Worm (Caenorhabditis elegans): ENCODE data around the gene ZK896.1.
A peak's percentile ranks its signal among the peaks of the same experiment; 100 is the strongest.

Gene ZK896.1

DNA sequence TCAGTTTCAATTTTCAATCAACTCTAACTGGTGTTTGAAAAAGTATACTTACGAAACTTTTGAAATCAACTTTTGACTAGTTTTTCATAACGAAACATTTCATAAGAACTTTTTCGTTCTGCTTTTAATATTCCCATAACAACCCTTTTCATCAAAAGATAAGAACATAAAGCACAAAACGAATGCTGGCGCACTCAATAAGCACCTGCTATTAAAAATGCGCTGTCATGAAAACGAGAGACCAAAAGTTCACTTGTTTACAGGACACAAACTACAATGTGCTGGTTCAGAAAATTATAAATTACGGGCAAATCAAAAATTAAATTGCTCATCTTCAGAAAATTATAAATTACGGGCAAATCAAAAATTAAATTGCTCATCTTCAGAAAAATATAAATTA, 15.9 kb upstream of the ZK896.1 start:
- TF ChIP-seq dmd-6 (GFP tag; IDR thresholded peaks at IDR 0.05) (peak; percentile 82), dmd-8 (GFP tag; IDR thresholded peaks at IDR 0.05) (no peak), dmd-9 (GFP tag; IDR thresholded peaks at IDR 0.05) (no peak), mxl-3 (GFP tag; optimal IDR thresholded peaks at IDR 0.05) (no peak), daf-16 (GFP tag; optimal IDR thresholded peaks at IDR 0.05) (no peak), daf-16 (tag; optimal IDR thresholded peaks at IDR 0.05) (peak; percentile 47), dve-1 (tag; optimal IDR thresholded peaks at IDR 0.05; ENCODE audit: insufficient read depth) (peak; percentile 66), zfp-3 (GFP tag; conservative IDR thresholded peaks at IDR 0.05) (no peak), hlh-11 (tag; optimal IDR thresholded peaks at IDR 0.05) (peak; percentile 4), nhr-28 (tag; optimal IDR thresholded peaks at IDR 0.05) (peak; percentile 64), aly-2 (tag; optimal IDR thresholded peaks at IDR 0.05) (no peak), nhr-48 (tag; optimal IDR thresholded peaks at IDR 0.05) (no peak), mes-2 (tag; optimal IDR thresholded peaks at IDR 0.05; ENCODE audit: poor library complexity, severe bottlenecking) (no peak), zip-11 (GFP tag; IDR thresholded peaks at IDR 0.05) (no peak), F49E8.2 (tag; optimal IDR thresholded peaks at IDR 0.05; ENCODE audit: borderline replicate concordance) (no peak), nhr-111 (GFP tag; optimal IDR thresholded peaks at IDR 0.05) (no peak), D1046.2 (GFP tag; IDR thresholded peaks at IDR 0.05) (no peak), php-3 (GFP tag; IDR thresholded peaks at IDR 0.05) (0 out of 2 replicates have a peak, but pooled peaks have one; percentile 47), pqm-1 (tag; optimal IDR thresholded peaks at IDR 0.05) (peak; percentile 62)

- TF ChIP-seq Y75B8A.6 (GFP tag; IDR thresholded peaks at IDR 0.05) = no peak
- no peak for TF ChIP-seq zag-1 (tag; optimal IDR thresholded peaks at IDR 0.05)
- no peak for TF ChIP-seq rbr-2 (tag; optimal IDR thresholded peaks at IDR 0.05)
- no peak for TF ChIP-seq saeg-2 (GFP tag; IDR thresholded peaks at IDR 0.05)
- peak; percentile 40 for TF ChIP-seq dve-1 (tag; optimal IDR thresholded peaks at IDR 0.05; ENCODE audit: insufficient read depth)
- no peak for TF ChIP-seq nhr-6 (tag; optimal IDR thresholded peaks at IDR 0.05)
- TF ChIP-seq nhr-42 (GFP tag; IDR thresholded peaks at IDR 0.05) = no peak
- TF ChIP-seq ztf-7 (tag; optimal IDR thresholded peaks at IDR 0.05) = no peak
- TF ChIP-seq fkh-10 (GFP tag; optimal IDR thresholded peaks at IDR 0.05) = no peak
- TF ChIP-seq mxl-3 (GFP tag; optimal IDR thresholded peaks at IDR 0.05) = no peak
- peak; percentile 73 for TF ChIP-seq nhr-48 (tag; optimal IDR thresholded peaks at IDR 0.05)
- no peak for TF ChIP-seq Y48G9A.11 (GFP tag; IDR thresholded peaks at IDR 0.05)
- no peak for TF ChIP-seq ceh-62 (tag; optimal IDR thresholded peaks at IDR 0.05)
- no peak for TF ChIP-seq ceh-28 (tag; optimal IDR thresholded peaks at IDR 0.05)
- TF ChIP-seq spr-3 (GFP tag; optimal IDR thresholded peaks at IDR 0.05) = no peak
- no peak for TF ChIP-seq spr-1 (tag; optimal IDR thresholded peaks at IDR 0.05)
- TF ChIP-seq ceh-32 (tag; optimal IDR thresholded peaks at IDR 0.05; ENCODE audit: poor library complexity) = no peak
- peak; percentile 94 for TF ChIP-seq dmd-6 (GFP tag; IDR thresholded peaks at IDR 0.05)
- TF ChIP-seq ceh-44 (GFP tag; IDR thresholded peaks at IDR 0.05) = no peak
- no peak for TF ChIP-seq T26A8.4 (GFP tag; IDR thresholded peaks at IDR 0.05)
- TF ChIP-seq F49E8.2 (tag; optimal IDR thresholded peaks at IDR 0.05; ENCODE audit: borderline replicate concordance) = no peak
- no peak for TF ChIP-seq unc-62 (GFP tag; optimal IDR thresholded peaks at IDR 0.05 in 1 of 2)
- TF ChIP-seq unc-62 (tag; optimal IDR thresholded peaks at IDR 0.05) = no peak
- TF ChIP-seq unc-39 (tag; optimal IDR thresholded peaks at IDR 0.05) = no peak
- no peak for TF ChIP-seq lin-29 (GFP tag; IDR thresholded peaks at IDR 0.05)
- no peak for TF ChIP-seq lir-3 (tag; optimal IDR thresholded peaks at IDR 0.05)
- no peak for TF ChIP-seq lin-38 (GFP tag; IDR thresholded peaks at IDR 0.05)
- no peak for TF ChIP-seq pha-4 (GFP tag; IDR thresholded peaks at IDR 0.05)
- no peak for TF ChIP-seq pha-4 (tag; optimal IDR thresholded peaks at IDR 0.05)
- TF ChIP-seq ceh-20 (GFP tag; IDR thresholded peaks at IDR 0.05) = no peak
- no peak for TF ChIP-seq dmd-9 (GFP tag; IDR thresholded peaks at IDR 0.05)
- peak; percentile 62 for TF ChIP-seq hlh-11 (tag; optimal IDR thresholded peaks at IDR 0.05)
- peak; percentile 52 for TF ChIP-seq nhr-77 (tag; optimal IDR thresholded peaks at IDR 0.05)
- no peak for TF ChIP-seq hif-1 (tag; optimal IDR thresholded peaks at IDR 0.05)
- TF ChIP-seq mdt-29 (GFP tag; IDR thresholded peaks at IDR 0.05) = no peak
- TF ChIP-seq zfp-3 (GFP tag; conservative IDR thresholded peaks at IDR 0.05) = no peak
- TF ChIP-seq lin-13 (GFP tag; optimal IDR thresholded peaks at IDR 0.05) = no peak
- no peak for TF ChIP-seq madf-9 (GFP tag; conservative IDR thresholded peaks at IDR 0.05)
- TF ChIP-seq mdl-1 (tag; optimal IDR thresholded peaks at IDR 0.05) = no peak
Observed at ce11 chrIV:12890445-12890844, 15.3 kb upstream of the ZK896.1 start, which contains the start of gene K08D8.6. K08D8.6 (minus strand) TSS chrIV:12890508.

Measured in whole organism, L4 larva.